Fruit fly (Drosophila melanogaster) whole organism, embryonic: ENCODE results near the gene CG15011.

ENCODE experiments used
- Ada2b ChIP-seq: fragments of 200-800 bp; sonication (Bioruptor generic); IDR thresholded peaks from 2 replicates; pipeline ENCODE4 v1.3.6; 2022; ENCODE audit warnings: missing biosample characterization, missing genetic modification characterization
- CG10959 ChIP-seq: fragments of 200-800 bp; sonication (Bioruptor generic); IDR thresholded peaks from 2 replicates; pipeline ENCODE4 v1.3.6; 2022; ENCODE audit warnings: missing biosample characterization, missing genetic modification characterization
- CG12104 ChIP-seq: fragments of 200-800 bp; sonication (Bioruptor generic); optimal IDR thresholded peaks from 3 replicates; lab custom pipeline; 2016; ENCODE audit warnings: missing biosample characterization, missing genetic modification characterization
- CG12155 ChIP-seq: fragments of 200-800 bp; sonication (Bioruptor generic); optimal IDR thresholded peaks from 3 replicates; lab custom pipeline; 2016; ENCODE audit warnings: missing biosample characterization, missing genetic modification characterization
- CG1233 ChIP-seq: fragments of 200-800 bp; sonication (Bioruptor generic); optimal IDR thresholded peaks from 4 replicates; lab custom pipeline; 2018; ENCODE audit warnings: missing biosample characterization, mild to moderate bottlenecking, missing genetic modification characterization
- CG12942 ChIP-seq: fragments of 200-800 bp; sonication (Bioruptor generic); optimal IDR thresholded peaks from 3 replicates; lab custom pipeline; 2016; ENCODE audit warnings: missing biosample characterization, missing genetic modification characterization
- CG13894 ChIP-seq: fragments of 200-800 bp; sonication (Bioruptor generic); optimal IDR thresholded peaks from 3 replicates; lab custom pipeline; 2018; ENCODE audit warnings: missing biosample characterization, mild to moderate bottlenecking, missing genetic modification characterization, moderate library complexity
- CG14710 ChIP-seq: fragments of 200-800 bp; sonication (Bioruptor generic); optimal IDR thresholded peaks from 3 replicates; lab custom pipeline; 2019; ENCODE audit warnings: missing biosample characterization, mild to moderate bottlenecking, missing genetic modification characterization, moderate library complexity
- CG16863 ChIP-seq: fragments of 200-800 bp; sonication (Bioruptor generic); optimal IDR thresholded peaks from 3 replicates; lab custom pipeline; 2016; ENCODE audit warnings: missing biosample characterization, missing genetic modification characterization
- CG17186 ChIP-seq: fragments of 200-800 bp; sonication (Bioruptor generic); optimal IDR thresholded peaks from 3 replicates; lab custom pipeline; 2017; ENCODE audit warnings: missing biosample characterization, missing genetic modification reagents, missing genetic modification characterization
- CG18764 ChIP-seq: fragments of 200-800 bp; sonication (Bioruptor generic); optimal IDR thresholded peaks from 3 replicates; lab custom pipeline; 2016; ENCODE audit warnings: missing biosample characterization, missing genetic modification characterization
- CG30431 ChIP-seq: fragments of 200-800 bp; sonication (Bioruptor generic); optimal IDR thresholded peaks from 2 replicates; lab custom pipeline; 2017; ENCODE audit warnings: missing biosample characterization, missing genetic modification characterization
- CG34224 ChIP-seq: fragments of 200-800 bp; sonication (Bioruptor generic); IDR thresholded peaks from 3 replicates; pipeline ENCODE4 v1.3.6; 2022; ENCODE audit warnings: missing biosample characterization, missing genetic modification characterization; ENCODE audit not compliant: partially characterized antibody
- CG3838 ChIP-seq: fragments of 200-800 bp; sonication (Bioruptor generic); optimal IDR thresholded peaks from 3 replicates; lab custom pipeline; 2016; ENCODE audit warnings: missing biosample characterization, missing genetic modification characterization
- CG3995 ChIP-seq: fragments of 200-800 bp; sonication (Bioruptor generic); optimal IDR thresholded peaks from 3 replicates; lab custom pipeline; 2016; ENCODE audit warnings: missing biosample characterization, missing genetic modification characterization
- CG6689 ChIP-seq: fragments of 200-800 bp; sonication (Bioruptor generic); IDR thresholded peaks from 2 replicates; pipeline ENCODE4 v1.3.6; 2022; ENCODE audit warnings: missing biosample characterization, missing genetic modification characterization
- CG8281 ChIP-seq: fragments of 200-800 bp; sonication (Bioruptor generic); optimal IDR thresholded peaks from 2 replicates; lab custom pipeline; 2018; ENCODE audit warnings: missing biosample characterization, mild to moderate bottlenecking, missing genetic modification characterization, moderate library complexity
- CTCF ChIP-seq: fragments of 200-800 bp; sonication (Bioruptor generic); optimal IDR thresholded peaks from 2 replicates; lab custom pipeline; 2017; ENCODE audit warnings: missing biosample characterization, mild to moderate bottlenecking, missing genetic modification characterization, moderate library complexity
- Drgx ChIP-seq: fragments of 200-800 bp; sonication (Bioruptor generic); IDR thresholded peaks from 2 replicates; pipeline ENCODE4 v1.3.6; 2022; ENCODE audit warnings: missing biosample characterization, missing genetic modification characterization
- Ets97D ChIP-seq: fragments of 200-800 bp; sonication (Bioruptor generic); optimal IDR thresholded peaks from 3 replicates; lab custom pipeline; 2016; ENCODE audit warnings: missing biosample characterization, missing genetic modification characterization
- HLH3B ChIP-seq: fragments of 200-800 bp; sonication (Bioruptor generic); IDR thresholded peaks from 2 replicates; pipeline ENCODE4 v1.3.6; 2022; ENCODE audit warnings: missing biosample characterization, missing genetic modification characterization
- Jarid2 ChIP-seq: fragments of 200-800 bp; sonication (Bioruptor generic); optimal IDR thresholded peaks from 3 replicates; lab custom pipeline; 2017; ENCODE audit warnings: mild to moderate bottlenecking, missing biosample characterization, missing genetic modification reagents, missing genetic modification characterization
- Max ChIP-seq: fragments of 200-800 bp; sonication (Bioruptor generic); optimal IDR thresholded peaks from 2 replicates; lab custom pipeline; 2016; ENCODE audit warnings: missing biosample characterization, mild to moderate bottlenecking, missing genetic modification characterization
- Ravus ChIP-seq: fragments of 200-800 bp; sonication (Bioruptor generic); IDR thresholded peaks from 2 replicates; pipeline ENCODE4 v1.3.6; 2022; ENCODE audit warnings: missing biosample characterization, missing genetic modification characterization
- Rfx ChIP-seq: fragments of 200-800 bp; sonication (Bioruptor generic); IDR thresholded peaks from 2 replicates; pipeline ENCODE4 v1.3.6; 2022; ENCODE audit warnings: missing biosample characterization, missing genetic modification characterization
- ash1 ChIP-seq: fragments of 200-800 bp; sonication (Bioruptor generic); optimal IDR thresholded peaks from 2 replicates; lab custom pipeline; 2018; ENCODE audit warnings: missing biosample characterization, mild to moderate bottlenecking, missing genetic modification characterization
- ato ChIP-seq: fragments of 200-800 bp; sonication (Bioruptor generic); IDR thresholded peaks from 2 replicates; pipeline ENCODE4 v1.3.6; 2022; ENCODE audit warnings: missing biosample characterization, missing genetic modification characterization; ENCODE audit not compliant: partially characterized antibody
- az2 ChIP-seq: fragments of 200-800 bp; sonication (Bioruptor generic); optimal IDR thresholded peaks from 3 replicates; lab custom pipeline; 2016; ENCODE audit warnings: missing biosample characterization, missing genetic modification characterization
- cato ChIP-seq: fragments of 200-800 bp; sonication (Bioruptor generic); optimal IDR thresholded peaks from 2 replicates; lab custom pipeline; 2016; ENCODE audit warnings: missing biosample characterization, missing genetic modification characterization, borderline replicate concordance
- dysf ChIP-seq: fragments of 200-800 bp; sonication (Bioruptor generic); IDR thresholded peaks from 3 replicates; pipeline ENCODE4 v1.3.6; 2022; ENCODE audit warnings: missing biosample characterization, missing genetic modification characterization
- en ChIP-seq: fragments of 200-800 bp; sonication (Bioruptor generic); optimal IDR thresholded peaks from 2 replicates; lab custom pipeline; 2016; ENCODE audit warnings: missing biosample characterization, missing genetic modification characterization
- fd102C ChIP-seq: fragments of 200-800 bp; sonication (Bioruptor generic); optimal IDR thresholded peaks from 2 replicates; lab custom pipeline; 2018; ENCODE audit warnings: missing biosample characterization, mild to moderate bottlenecking, missing genetic modification characterization, moderate library complexity
- ftz-f1 ChIP-seq: fragments of 200-800 bp; sonication (Bioruptor generic); optimal IDR thresholded peaks from 2 replicates; lab custom pipeline; 2016; ENCODE audit warnings: missing biosample characterization, missing genetic modification characterization
- gcm2 ChIP-seq: fragments of 200-800 bp; sonication (Bioruptor generic); optimal IDR thresholded peaks from 2 replicates; lab custom pipeline; 2016; ENCODE audit warnings: missing biosample characterization, missing genetic modification characterization
- grau ChIP-seq: fragments of 200-800 bp; optimal IDR thresholded peaks from 3 replicates; lab custom pipeline; 2019; ENCODE audit warnings: missing biosample characterization, mild to moderate bottlenecking, missing genetic modification characterization, moderate library complexity
- her ChIP-seq: fragments of 200-800 bp; sonication (Bioruptor generic); optimal IDR thresholded peaks from 2 replicates; lab custom pipeline; 2016; ENCODE audit warnings: missing biosample characterization, missing genetic modification characterization
- hkb ChIP-seq, 2 experiments: fragments of 200-800 bp in 1 of 2; fragments of >200 bp in 1 of 2; sonication (Bioruptor generic) in 1 of 2; IDR thresholded peaks in 1 of 2; optimal IDR thresholded peaks in 1 of 2; 2 replicates each; pipeline versions ENCODE4 v1.3.6 to Lab custom; 2017 to 2022; ENCODE audit warnings: missing biosample characterization in 1 of 2, missing genetic modification characterization in 1 of 2
- inv ChIP-seq: fragments of 200-800 bp; sonication (Bioruptor generic); IDR thresholded peaks from 2 replicates; pipeline ENCODE4 v1.3.6; 2022; ENCODE audit warnings: missing biosample characterization, missing genetic modification characterization; ENCODE audit not compliant: partially characterized antibody
- luna ChIP-seq: fragments of 200-800 bp; sonication (Bioruptor generic); optimal IDR thresholded peaks from 2 replicates; lab custom pipeline; 2016; ENCODE audit warnings: missing biosample characterization, missing genetic modification characterization
- pb ChIP-seq: fragments of 200-800 bp; sonication (Bioruptor generic); optimal IDR thresholded peaks from 3 replicates; lab custom pipeline; 2016; ENCODE audit warnings: missing biosample characterization, missing genetic modification characterization
- pfk ChIP-seq: fragments of 200-800 bp; sonication (Bioruptor generic); optimal IDR thresholded peaks from 2 replicates; lab custom pipeline; 2018; ENCODE audit warnings: missing biosample characterization, mild to moderate bottlenecking, missing genetic modification characterization, moderate library complexity
- prd ChIP-seq, 3 experiments: fragments of >200 bp in 2 of 3; fragments of 200-800 bp in 1 of 3; sonication (Bioruptor generic) in 1 of 3; optimal IDR thresholded peaks in 2 of 3; IDR thresholded peaks in 1 of 3; 2 replicates in 2 of 3; 3 replicates in 1 of 3; pipeline versions ENCODE4 v1.3.6 to Lab custom; 2017 to 2022; ENCODE audit warnings: missing biosample characterization in 1 of 3, missing genetic modification characterization in 1 of 3
- psq ChIP-seq: fragments of 200-800 bp; sonication (Bioruptor generic); optimal IDR thresholded peaks from 2 replicates; lab custom pipeline; 2017; ENCODE audit warnings: missing biosample characterization, missing genetic modification characterization
- ranshi ChIP-seq: fragments of 200-800 bp; sonication (Bioruptor generic); IDR thresholded peaks from 2 replicates; pipeline ENCODE4 v1.3.6; 2022; ENCODE audit warnings: missing biosample characterization, missing genetic modification characterization
- repo ChIP-seq: fragments of 200-800 bp; sonication (Bioruptor generic); optimal IDR thresholded peaks from 2 replicates; lab custom pipeline; 2016; ENCODE audit warnings: missing biosample characterization, missing genetic modification characterization
- scrt ChIP-seq: fragments of 200-800 bp; sonication (Bioruptor generic); optimal IDR thresholded peaks from 2 replicates; lab custom pipeline; 2018; ENCODE audit warnings: missing biosample characterization, mild to moderate bottlenecking, missing genetic modification characterization, moderate library complexity
- so ChIP-seq: fragments of 200-800 bp; sonication (Bioruptor generic); IDR thresholded peaks from 3 replicates; pipeline ENCODE4 v1.3.6; 2022; ENCODE audit warnings: missing biosample characterization, missing genetic modification characterization
- tgo ChIP-seq: fragments of 200-800 bp; sonication (Bioruptor generic); IDR thresholded peaks from 3 replicates; pipeline ENCODE4 v1.3.6; 2022; ENCODE audit warnings: missing biosample characterization, missing genetic modification characterization
- toy ChIP-seq: fragments of 200-800 bp; sonication (Bioruptor generic); IDR thresholded peaks from 2 replicates; pipeline ENCODE4 v1.3.6; 2022; ENCODE audit warnings: missing biosample characterization, missing genetic modification characterization
- zen ChIP-seq: fragments of 200-800 bp; sonication (Bioruptor generic); optimal IDR thresholded peaks from 3 replicates; lab custom pipeline; 2018; ENCODE audit warnings: missing biosample characterization, mild to moderate bottlenecking, missing genetic modification characterization, moderate library complexity

CG15011 gene

DNA sequence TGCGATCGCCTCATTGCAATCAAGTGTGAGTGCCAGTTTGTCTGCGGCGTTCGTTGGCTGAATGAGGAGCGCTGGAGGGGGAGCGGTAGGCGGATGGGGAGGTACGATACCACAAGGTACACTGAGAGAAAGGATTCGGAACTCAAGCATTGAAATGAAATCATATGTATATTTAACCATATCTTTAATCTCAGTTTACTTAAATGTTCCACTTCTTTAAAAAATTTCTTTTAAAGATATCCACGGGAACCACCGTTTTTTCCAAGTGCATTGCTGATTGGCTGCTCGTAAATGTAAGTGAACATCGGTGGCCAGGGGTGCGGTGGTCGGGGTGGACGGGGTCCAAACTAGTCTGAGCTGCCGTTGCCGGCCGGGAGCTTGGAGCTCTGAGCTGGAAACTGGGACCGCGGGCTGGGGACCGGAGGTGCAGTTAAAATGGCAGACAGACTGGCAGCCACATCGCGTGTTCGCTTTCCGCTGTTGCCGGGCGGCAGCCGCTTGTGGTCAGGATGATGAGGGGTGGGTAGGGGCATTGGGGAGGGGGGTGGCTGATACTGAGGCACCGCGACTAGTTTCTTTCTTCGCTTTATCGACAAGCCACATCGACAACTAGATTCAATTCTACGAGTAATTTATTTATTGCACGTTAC is 30.6 kb downstream of the CG15011 start (continued):
- TF ChIP-seq hkb (optimal IDR thresholded peaks at IDR 0.05; lab: Kevin White, UChicago) (no peak), hkb (GFP tag; IDR thresholded peaks at IDR 0.05; lab: Robert Waterston, UW) (peak; percentile 98), grau (tag; lab: Kevin White, UChicago) (peak; percentile 94), her (GFP tag; lab: Kevin White, UChicago) (peak; percentile 80), HLH3B (GFP tag; lab: Robert Waterston, UW) (peak; percentile 98), CG14710 (tag; lab: Kevin White, UChicago) (peak; percentile 96), CG6689 (GFP tag; lab: Robert Waterston, UW) (peak; percentile 96), ftz-f1 (GFP tag; lab: Kevin White, UChicago) (peak; percentile 78), Rfx (GFP tag; lab: Robert Waterston, UW) (peak; percentile 91), Max (GFP tag; lab: Kevin White, UChicago) (peak; percentile 87), Jarid2 (GFP tag; lab: Kevin White, UChicago) (peak; percentile 81), ash1 (GFP tag; lab: Kevin White, UChicago) (no peak), cato (GFP tag; lab: Kevin White, UChicago) (peak; percentile 90), dysf (GFP tag; lab: Robert Waterston, UW) (peak; percentile 97), CG3838 (GFP tag; lab: Kevin White, UChicago) (peak; percentile 87), pb (GFP tag; lab: Kevin White, UChicago) (peak; percentile 94), tgo (peak; percentile 96), CG12155 (GFP tag; lab: Kevin White, UChicago) (peak; percentile 85), CTCF (peak; percentile 65), prd (optimal IDR thresholded peaks at IDR 0.05; lab: Kevin White, UChicago) (no peak), prd (GFP tag; IDR thresholded peaks at IDR 0.05; lab: Robert Waterston, UW) (peak; percentile 97), scrt (GFP tag; lab: Kevin White, UChicago) (peak; percentile 85), az2 (GFP tag; lab: Kevin White, UChicago) (peak; percentile 97), luna (no peak), CG1233 (GFP tag; lab: Kevin White, UChicago) (peak; percentile 88), pfk (GFP tag; lab: Kevin White, UChicago) (peak; percentile 30), fd102C (GFP tag; lab: Kevin White, UChicago) (peak; percentile 46), toy (GFP tag; lab: Robert Waterston, UW) (peak; percentile 73), CG8281 (tag; lab: Kevin White, UChicago) (peak; percentile 78), repo (GFP tag; lab: Kevin White, UChicago) (peak; percentile 88), inv (GFP tag; lab: Robert Waterston, UW) (no peak), zen (peak; percentile 88), Ada2b (GFP tag; lab: Robert Waterston, UW) (peak; percentile 97), CG16863 (GFP tag; lab: Kevin White, UChicago) (peak; percentile 97), CG12942 (peak; percentile 93), Ravus (GFP tag; lab: Robert Waterston, UW) (peak; percentile 87), CG13894 (peak; percentile 34), so (GFP tag; lab: Robert Waterston, UW) (peak; percentile 97), en (peak; percentile 89), Ets97D (GFP tag; lab: Kevin White, UChicago) (peak; percentile 85), CG30431 (GFP tag; lab: Kevin White, UChicago) (peak; percentile 93), Drgx (GFP tag; lab: Robert Waterston, UW) (peak; percentile 99), CG34224 (no peak), gcm2 (GFP tag; lab: Kevin White, UChicago) (peak; percentile 88), CG3995 (GFP tag; lab: Kevin White, UChicago) (peak; percentile 18), CG18764 (GFP tag; lab: Kevin White, UChicago) (peak; percentile 92), ranshi (GFP tag; lab: Robert Waterston, UW) (peak; percentile 96), psq (peak; percentile 92), CG17186 (GFP tag; lab: Kevin White, UChicago) (peak; percentile 87), CG12104 (GFP tag; lab: Kevin White, UChicago) (peak; percentile 84), CG10959 (GFP tag; lab: Robert Waterston, UW) (peak; percentile 94), ato (GFP tag; lab: Robert Waterston, UW) (no peak)
